Worm (Caenorhabditis elegans) whole organism, early embryonic: ENCODE data around the gene nhr-40.

Experiments used
- aly-1 ChIP-seq: sonication (generic microtip); optimal IDR thresholded peaks from 2 replicates; lab custom pipeline; 2016; ENCODE audit warnings: missing genetic modification characterization, missing compliant biosample characterization
- ama-1 ChIP-seq: fragments of 150-350 bp; optimal IDR thresholded peaks from 2 replicates; lab custom pipeline; 2014
- ceh-13 ChIP-seq: fragments of 200-800 bp; sonication (Bioruptor generic); optimal IDR thresholded peaks from 2 replicates; lab custom pipeline; 2018; ENCODE audit warnings: mild to moderate bottlenecking, missing genetic modification characterization, missing compliant biosample characterization
- ets-7 ChIP-seq: sonication (generic microtip); optimal IDR thresholded peaks from 2 replicates; lab custom pipeline; 2016; ENCODE audit warnings: missing genotype, missing genetic modification characterization, missing compliant biosample characterization
- flt-1 ChIP-seq: fragments of 200-800 bp; sonication (Bioruptor generic); IDR thresholded peaks from 2 replicates; pipeline ENCODE4 v1.3.6; 2022; ENCODE audit warnings: missing genetic modification characterization, missing compliant biosample characterization
- hmg-4 ChIP-seq: fragments of 200-800 bp; sonication (Bioruptor generic); optimal IDR thresholded peaks from 2 replicates; lab custom pipeline; 2018; ENCODE audit warnings: mild to moderate bottlenecking, missing genetic modification characterization, missing compliant biosample characterization
- hnd-1 ChIP-seq: sonication (generic microtip); optimal IDR thresholded peaks from 2 replicates; lab custom pipeline; 2016; ENCODE audit warnings: missing genetic modification characterization, missing compliant biosample characterization
- pes-1 ChIP-seq: fragments of 200-800 bp; sonication (Bioruptor generic); IDR thresholded peaks from 2 replicates; pipeline ENCODE4 v1.3.6; 2022; ENCODE audit warnings: missing genetic modification reagents, missing genetic modification characterization, missing compliant biosample characterization
- scrt-1 ChIP-seq: fragments of 200-800 bp; sonication (Bioruptor generic); IDR thresholded peaks from 2 replicates; pipeline ENCODE4 v1.3.6; 2022; ENCODE audit warnings: missing genetic modification characterization, missing compliant biosample characterization
- tra-4 ChIP-seq: sonication (generic microtip); optimal IDR thresholded peaks from 2 replicates; lab custom pipeline; 2017; ENCODE audit warnings: missing genetic modification characterization, missing compliant biosample characterization

DNA sequence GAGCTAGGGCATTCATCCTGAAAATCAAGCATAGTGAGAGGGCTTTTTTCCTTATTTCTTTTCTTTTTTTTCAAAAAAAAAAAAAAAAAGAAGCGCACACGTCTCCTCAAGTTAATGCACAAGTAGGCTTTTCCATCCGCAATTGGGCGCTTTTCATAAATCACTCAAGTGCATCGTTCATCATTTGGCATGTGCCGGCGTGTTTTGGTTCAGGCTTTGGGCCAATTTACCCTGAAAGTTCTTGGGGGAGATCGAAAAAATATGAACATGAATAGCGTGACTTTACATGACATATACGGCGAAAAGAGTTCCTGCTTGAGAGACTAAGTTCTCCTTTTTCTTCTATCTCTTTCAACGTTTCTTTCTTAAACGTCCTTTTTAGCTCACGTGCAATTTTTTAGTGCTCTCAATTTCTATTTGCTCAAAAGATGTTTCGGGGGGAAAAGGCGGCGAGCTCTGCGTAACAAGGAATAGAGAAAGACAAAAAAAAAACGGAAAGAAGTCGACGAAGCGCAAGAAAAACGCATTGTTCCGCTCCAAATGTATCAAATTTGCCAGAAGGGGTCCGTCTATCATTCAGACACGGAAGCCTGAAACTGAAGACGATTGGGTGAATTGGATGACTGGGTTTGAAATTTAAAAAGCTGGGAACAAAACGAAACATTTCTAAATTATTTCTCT lies 7.4 kb downstream of the nhr-40 start:
- TF ChIP-seq ets-7 (tag; lab: Kevin White, UChicago) = no peak
- no peak for TF ChIP-seq ceh-13 (GFP tag; lab: Kevin White, UChicago)
- no peak for TF ChIP-seq pes-1 (GFP tag; lab: Robert Waterston, UW)
- TF ChIP-seq ama-1 (lab: Kevin White, UChicago) = no peak
- no peak for TF ChIP-seq flt-1
- TF ChIP-seq tra-4 (tag; lab: Kevin White, UChicago) = no peak
- TF ChIP-seq scrt-1 (GFP tag; lab: Robert Waterston, UW) = no peak
- TF ChIP-seq hmg-4 (GFP tag; lab: Kevin White, UChicago) = no peak
- no peak for TF ChIP-seq hnd-1
- TF ChIP-seq aly-1 (tag; lab: Kevin White, UChicago) = no peak
